Worm (Caenorhabditis elegans): ENCODE measurements around the gene rnp-1.

Gene rnp-1

DNA sequence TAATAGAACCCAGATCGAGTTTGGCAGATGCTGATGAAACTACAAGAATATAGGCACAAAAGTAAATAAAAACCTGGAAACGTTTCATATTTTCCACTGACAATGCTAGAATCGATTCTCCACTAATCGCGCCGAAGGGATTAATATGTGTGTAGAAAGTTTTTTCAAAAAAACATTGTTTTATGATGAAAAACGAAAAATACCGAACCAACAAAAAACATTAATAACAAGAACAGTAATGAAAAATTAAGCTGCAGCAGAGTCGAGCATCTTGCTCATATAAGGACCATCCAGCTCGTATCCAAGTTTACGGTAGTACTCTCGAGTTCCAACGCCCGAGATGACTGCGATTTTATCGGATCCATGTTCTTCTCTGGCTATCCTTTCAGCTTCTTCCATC is 12.7 kb upstream of the rnp-1 start, which contains the start of gene clec-224:
clec-224 (minus strand) TSS at position 101 of the 400 bp plus-strand sequence.
- TF ChIP-seq unc-62 (GFP tag; optimal IDR thresholded peaks at IDR 0.05 in 1 of 2): peak in 1 of 2 experiments; percentile 47
- no peak for TF ChIP-seq unc-62 (tag; optimal IDR thresholded peaks at IDR 0.05)
- TF ChIP-seq unc-130 (GFP tag; optimal IDR thresholded peaks at IDR 0.05): no peak

DNA sequence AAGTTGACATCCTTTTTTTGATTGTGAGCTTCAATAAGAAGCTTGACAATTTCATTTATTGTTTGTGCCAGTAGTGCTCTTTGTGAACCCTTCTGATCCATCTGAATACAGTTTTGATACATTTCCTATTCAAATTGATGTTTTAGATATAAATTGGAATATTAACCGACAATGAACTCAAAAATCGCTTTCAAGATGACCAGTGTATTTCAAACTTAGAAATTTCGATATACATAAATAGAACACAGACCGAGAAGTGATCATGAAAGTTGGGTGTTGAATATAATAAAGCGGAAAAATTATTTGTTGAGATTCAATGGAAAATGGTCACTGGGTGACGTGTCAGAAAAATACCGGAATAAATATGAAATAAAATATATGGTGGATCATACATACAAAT is 10.8 kb upstream of the rnp-1 start, which contains the start of gene elpc-3:
elpc-3 (minus strand) TSS at position 101 of the 400 bp plus-strand sequence.
- no peak for TF ChIP-seq jun-1 (tag; optimal IDR thresholded peaks at IDR 0.05)

DNA sequence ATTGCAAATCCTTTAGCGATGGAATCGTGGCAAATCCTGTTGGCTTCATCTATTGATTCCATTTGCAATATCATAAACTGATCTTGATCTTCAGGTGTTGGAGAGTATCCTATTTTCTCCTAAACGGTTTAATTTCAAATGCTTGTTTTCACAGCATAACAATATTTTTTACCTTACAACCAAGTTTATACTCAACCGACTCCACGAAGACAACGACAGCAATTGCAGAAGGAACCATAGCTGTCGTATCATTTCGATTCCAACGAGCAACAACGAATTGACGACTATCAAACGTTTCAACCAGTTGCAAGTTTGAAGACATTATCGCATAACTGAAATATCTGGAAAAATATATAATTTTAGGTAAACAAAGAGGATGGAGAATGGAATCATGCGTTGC is 8.2 kb upstream of the rnp-1 start, which contains the start of gene usip-1:
usip-1 (minus strand) TSS at position 341 of the 400 bp plus-strand sequence.
- TF ChIP-seq unc-62 (GFP tag; optimal IDR thresholded peaks at IDR 0.05 in 1 of 2) (peak in 1 of 2 experiments; percentile 96), unc-62 (tag; optimal IDR thresholded peaks at IDR 0.05) (no peak), ceh-28 (tag; optimal IDR thresholded peaks at IDR 0.05) (no peak)

DNA sequence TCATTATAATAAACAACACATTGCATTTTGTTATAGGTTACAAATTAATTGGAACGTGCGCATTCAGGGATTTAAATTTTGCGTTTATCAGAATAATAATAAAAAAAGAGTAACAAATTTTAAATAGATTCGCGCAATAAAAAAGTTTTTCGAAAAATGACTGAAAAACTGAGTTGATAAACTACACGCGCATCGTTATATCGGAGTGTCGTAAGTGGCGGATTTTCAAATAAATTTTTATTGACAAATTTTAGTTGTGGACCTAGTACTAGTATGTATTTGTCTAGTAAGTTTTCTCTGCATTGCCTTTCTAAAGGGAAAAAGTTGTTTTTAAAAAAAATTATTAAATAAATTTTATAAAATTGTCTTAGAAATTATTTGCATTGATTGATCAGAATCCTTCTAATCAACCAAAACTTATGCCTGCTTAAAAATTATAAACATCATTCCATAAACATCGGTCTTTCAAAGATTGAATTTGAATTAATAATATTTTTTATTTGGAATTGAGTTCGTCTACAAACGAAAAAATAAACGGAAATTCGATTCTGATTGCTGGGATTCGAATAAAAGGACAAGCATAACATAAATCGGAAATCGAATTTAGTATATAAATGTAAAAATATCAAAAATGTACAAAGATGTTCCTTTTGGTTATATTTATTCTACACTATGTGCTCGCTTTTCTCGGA is 7.6 kb upstream of the rnp-1 start, which contains the start of gene srd-4:
srd-4 (plus strand) TSS at position 642 of the 692 bp plus-strand sequence.
- TF ChIP-seq F10B5.3 (tag; optimal IDR thresholded peaks at IDR 0.05) (no peak), attf-4 (tag; optimal IDR thresholded peaks at IDR 0.05) (no peak), nhr-6 (tag; optimal IDR thresholded peaks at IDR 0.05) (no peak), mes-2 (tag; optimal IDR thresholded peaks at IDR 0.05; ENCODE audit: poor library complexity, severe bottlenecking) (peak; percentile 19), pha-4 (GFP tag; IDR thresholded peaks at IDR 0.05) (no peak), pha-4 (tag; optimal IDR thresholded peaks at IDR 0.05) (no peak), unc-62 (GFP tag; optimal IDR thresholded peaks at IDR 0.05 in 1 of 2) (no peak), unc-62 (tag; optimal IDR thresholded peaks at IDR 0.05) (no peak), ZK337.2 (GFP tag; IDR thresholded peaks at IDR 0.05) (no peak), daf-16 (GFP tag; optimal IDR thresholded peaks at IDR 0.05) (no peak), daf-16 (tag; optimal IDR thresholded peaks at IDR 0.05) (peak; percentile 25), ceh-28 (tag; optimal IDR thresholded peaks at IDR 0.05) (no peak), Y48G9A.11 (GFP tag; IDR thresholded peaks at IDR 0.05) (peak; percentile 94), T20F7.1 (GFP tag; optimal IDR thresholded peaks at IDR 0.05) (peak; percentile 92), dpl-1 (GFP tag; optimal IDR thresholded peaks at IDR 0.05) (peak; percentile 91), snpc-1.2 (GFP tag; IDR thresholded peaks at IDR 0.05) (no peak)

DNA sequence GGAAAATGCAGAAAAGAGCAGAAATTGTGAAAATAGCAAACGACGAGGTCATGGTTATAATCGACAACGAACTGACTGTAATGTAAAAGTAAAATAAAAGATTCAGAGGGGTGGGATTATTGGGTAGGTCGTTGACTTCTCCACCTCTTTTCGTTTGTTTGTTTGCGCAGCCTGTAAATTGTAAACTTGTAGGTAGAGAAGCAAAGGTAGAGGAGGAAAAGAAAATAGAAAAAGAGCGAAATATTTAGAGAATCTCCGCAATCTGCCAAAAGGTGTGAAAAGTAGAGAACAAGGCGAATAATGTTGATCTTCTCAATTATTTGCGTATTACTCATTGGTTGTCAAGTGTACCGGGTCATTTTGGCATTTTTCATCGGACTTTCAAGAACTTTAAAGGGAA is 4.7 kb upstream of the rnp-1 start, which contains the start of gene ZK863.8:
ZK863.8 (minus strand) TSS at position 173 of the 400 bp plus-strand sequence.
- no peak for TF ChIP-seq hlh-30 (tag; optimal IDR thresholded peaks at IDR 0.05; ENCODE audit: insufficient read depth)
- TF ChIP-seq D1046.2 (GFP tag; IDR thresholded peaks at IDR 0.05): no peak
- TF ChIP-seq ZK337.2 (GFP tag; IDR thresholded peaks at IDR 0.05): no peak
- TF ChIP-seq rbr-2 (tag; optimal IDR thresholded peaks at IDR 0.05): no peak
- no peak for TF ChIP-seq jun-1 (tag; optimal IDR thresholded peaks at IDR 0.05)
- TF ChIP-seq saeg-2 (GFP tag; IDR thresholded peaks at IDR 0.05): no peak
- TF ChIP-seq hmg-1.1 (GFP tag; IDR thresholded peaks at IDR 0.05): no peak
- no peak for TF ChIP-seq zfp-3 (GFP tag; conservative IDR thresholded peaks at IDR 0.05)

DNA sequence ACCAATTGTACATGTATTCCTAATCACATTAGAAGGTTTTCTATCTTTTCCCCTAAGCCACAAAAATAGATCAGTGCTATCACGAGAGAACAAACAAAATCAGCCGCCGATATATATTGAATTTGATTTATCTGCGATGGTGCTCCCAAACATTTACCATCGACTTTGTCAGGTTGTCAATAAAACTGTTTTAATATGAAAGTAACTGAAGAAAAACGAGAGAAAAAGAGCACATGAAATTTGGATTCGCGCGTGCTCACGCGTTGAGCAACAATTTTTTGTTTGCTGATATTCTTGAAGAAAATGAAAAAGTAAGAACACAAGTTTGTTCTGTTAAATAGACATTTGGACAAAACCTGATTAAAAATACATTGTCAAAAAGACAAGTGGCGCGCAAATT is 3.2 kb upstream of the rnp-1 start:
- no peak for TF ChIP-seq mxl-2 (GFP tag; conservative IDR thresholded peaks at IDR 0.05)
- no peak for TF ChIP-seq nhr-77 (tag; optimal IDR thresholded peaks at IDR 0.05)
- no peak for TF ChIP-seq ztf-7 (tag; optimal IDR thresholded peaks at IDR 0.05)
- TF ChIP-seq zag-1 (tag; optimal IDR thresholded peaks at IDR 0.05): no peak
- no peak for TF ChIP-seq zip-11 (GFP tag; IDR thresholded peaks at IDR 0.05)
- TF ChIP-seq ceh-44 (GFP tag; IDR thresholded peaks at IDR 0.05): no peak
- no peak for TF ChIP-seq set-16 (GFP tag; IDR thresholded peaks at IDR 0.05)
- TF ChIP-seq ctbp-1 (GFP tag; IDR thresholded peaks at IDR 0.05): no peak
- TF ChIP-seq lin-13 (GFP tag; optimal IDR thresholded peaks at IDR 0.05): no peak
- no peak for TF ChIP-seq tag-97 (GFP tag; IDR thresholded peaks at IDR 0.05)
- no peak for TF ChIP-seq nhr-10 (tag; optimal IDR thresholded peaks at IDR 0.05)
- no peak for TF ChIP-seq mdl-1 (tag; optimal IDR thresholded peaks at IDR 0.05)
- no peak for TF ChIP-seq nhr-237 (tag; optimal IDR thresholded peaks at IDR 0.05)
- no peak for TF ChIP-seq Y105C5A.15 (GFP tag; IDR thresholded peaks at IDR 0.05)
- no peak for TF ChIP-seq Y75B8A.6 (GFP tag; IDR thresholded peaks at IDR 0.05)
- no peak for TF ChIP-seq hif-1 (tag; optimal IDR thresholded peaks at IDR 0.05)
- no peak for TF ChIP-seq daf-16 (GFP tag; optimal IDR thresholded peaks at IDR 0.05)
- TF ChIP-seq daf-16 (tag; optimal IDR thresholded peaks at IDR 0.05): no peak
- no peak for TF ChIP-seq ztf-11 (tag; optimal IDR thresholded peaks at IDR 0.05)

All from whole organism, L4 larva.